Fruit fly (Drosophila melanogaster) whole organism, embryonic: ENCODE measurements around the gene CG43085.

ENCODE experiments used
- Atf-2 ChIP-seq: fragments of 200-800 bp; sonication (Bioruptor generic); optimal IDR thresholded peaks from 2 replicates; lab custom pipeline; 2016; ENCODE audit warnings: missing biosample characterization, missing genetic modification characterization
- CG10274 ChIP-seq: fragments of 200-800 bp; sonication (Bioruptor generic); optimal IDR thresholded peaks from 3 replicates; lab custom pipeline; 2017; ENCODE audit warnings: missing biosample characterization, mild to moderate bottlenecking, missing genetic modification characterization
- CG10366 ChIP-seq: fragments of 200-800 bp; sonication (Bioruptor generic); IDR thresholded peaks from 2 replicates; pipeline ENCODE4 v1.3.6; 2022; ENCODE audit warnings: missing biosample characterization, missing genetic modification characterization
- CG10959 ChIP-seq: fragments of 200-800 bp; sonication (Bioruptor generic); IDR thresholded peaks from 2 replicates; pipeline ENCODE4 v1.3.6; 2022; ENCODE audit warnings: missing biosample characterization, missing genetic modification characterization
- CG10979 ChIP-seq: fragments of 200-800 bp; sonication (Bioruptor generic); optimal IDR thresholded peaks from 2 replicates; lab custom pipeline; 2018; ENCODE audit warnings: missing biosample characterization, mild to moderate bottlenecking, missing genetic modification characterization, moderate library complexity
- CG12299 ChIP-seq: fragments of 200-800 bp; sonication (Bioruptor generic); optimal IDR thresholded peaks from 2 replicates; lab custom pipeline; 2018; ENCODE audit warnings: missing biosample characterization, mild to moderate bottlenecking, missing genetic modification characterization
- CG13123 ChIP-seq: fragments of 200-800 bp; sonication (Bioruptor generic); optimal IDR thresholded peaks from 2 replicates; lab custom pipeline; 2016; ENCODE audit warnings: missing biosample characterization, missing genetic modification characterization
- CG14014 ChIP-seq: fragments of 200-800 bp; sonication (Bioruptor generic); IDR thresholded peaks from 2 replicates; pipeline ENCODE4 v1.3.6; 2022; ENCODE audit warnings: missing biosample characterization, missing genetic modification characterization
- CG14965 ChIP-seq: fragments of 200-800 bp; sonication (Bioruptor generic); optimal IDR thresholded peaks from 2 replicates; lab custom pipeline; 2016; ENCODE audit warnings: missing biosample characterization, missing genetic modification characterization, borderline replicate concordance
- CG15073 ChIP-seq: fragments of 200-800 bp; sonication (Bioruptor generic); optimal IDR thresholded peaks from 2 replicates; lab custom pipeline; 2016; ENCODE audit warnings: missing biosample characterization, missing genetic modification characterization
- CG17361 ChIP-seq: fragments of 200-800 bp; sonication (Bioruptor generic); IDR thresholded peaks from 3 replicates; pipeline ENCODE4 v1.3.6; 2022; ENCODE audit warnings: missing biosample characterization, missing genetic modification characterization
- CG1792 ChIP-seq: fragments of 200-800 bp; sonication (Bioruptor generic); optimal IDR thresholded peaks from 2 replicates; lab custom pipeline; 2016; ENCODE audit warnings: missing biosample characterization, missing genetic modification characterization
- CG18764 ChIP-seq: fragments of 200-800 bp; sonication (Bioruptor generic); optimal IDR thresholded peaks from 3 replicates; lab custom pipeline; 2016; ENCODE audit warnings: missing biosample characterization, missing genetic modification characterization
- CG2199 ChIP-seq: fragments of 200-800 bp; sonication (Bioruptor generic); IDR thresholded peaks from 3 replicates; pipeline ENCODE4 v1.3.6; 2022; ENCODE audit warnings: missing biosample characterization, missing genetic modification characterization
- CG2202 ChIP-seq: fragments of 200-800 bp; sonication (Bioruptor generic); optimal IDR thresholded peaks from 2 replicates; lab custom pipeline; 2018; ENCODE audit warnings: missing biosample characterization, mild to moderate bottlenecking, missing genetic modification characterization
- CG30020 ChIP-seq: fragments of 200-800 bp; optimal IDR thresholded peaks from 2 replicates; lab custom pipeline; 2019; ENCODE audit warnings: missing biosample characterization, mild to moderate bottlenecking, missing genetic modification characterization, moderate library complexity
- CG32767 ChIP-seq: fragments of 200-800 bp; sonication (Bioruptor generic); IDR thresholded peaks from 2 replicates; pipeline ENCODE4 v1.3.6; 2022; ENCODE audit warnings: missing biosample characterization, missing genetic modification characterization
- CG3995 ChIP-seq: fragments of 200-800 bp; sonication (Bioruptor generic); optimal IDR thresholded peaks from 3 replicates; lab custom pipeline; 2016; ENCODE audit warnings: missing biosample characterization, missing genetic modification characterization
- CG42726 ChIP-seq: fragments of 200-800 bp; sonication (Bioruptor generic); IDR thresholded peaks from 2 replicates; pipeline ENCODE4 v1.3.6; 2022; ENCODE audit warnings: missing biosample characterization, missing genetic modification characterization; ENCODE audit not compliant: partially characterized antibody
- CG7271 ChIP-seq: fragments of 200-800 bp; sonication (Bioruptor generic); optimal IDR thresholded peaks from 2 replicates; lab custom pipeline; 2018; ENCODE audit warnings: missing biosample characterization, mild to moderate bottlenecking, missing genetic modification characterization, moderate library complexity
- CG8281 ChIP-seq: fragments of 200-800 bp; sonication (Bioruptor generic); optimal IDR thresholded peaks from 2 replicates; lab custom pipeline; 2018; ENCODE audit warnings: missing biosample characterization, mild to moderate bottlenecking, missing genetic modification characterization, moderate library complexity
- CG8765 ChIP-seq: fragments of 200-800 bp; sonication (Bioruptor generic); IDR thresholded peaks from 2 replicates; pipeline ENCODE4 v1.3.6; 2022; ENCODE audit warnings: missing biosample characterization, missing genetic modification characterization
- CG9215 ChIP-seq: fragments of 200-800 bp; sonication (Bioruptor generic); IDR thresholded peaks from 2 replicates; pipeline ENCODE4 v1.3.6; 2022; ENCODE audit warnings: missing biosample characterization, missing genetic modification characterization
- CG9437 ChIP-seq: fragments of 200-800 bp; sonication (Bioruptor generic); optimal IDR thresholded peaks from 2 replicates; lab custom pipeline; 2018; ENCODE audit warnings: missing biosample characterization, mild to moderate bottlenecking, missing genetic modification characterization
- CG9609 ChIP-seq: fragments of 200-800 bp; sonication (Bioruptor generic); optimal IDR thresholded peaks from 3 replicates; lab custom pipeline; 2016; ENCODE audit warnings: missing biosample characterization, missing genetic modification characterization
- Chrac-16 ChIP-seq: fragments of 200-800 bp; sonication (Bioruptor generic); optimal IDR thresholded peaks from 3 replicates; lab custom pipeline; 2016; ENCODE audit warnings: missing biosample characterization, missing genetic modification characterization
- Dip2 ChIP-seq: fragments of 200-800 bp; sonication (Bioruptor generic); IDR thresholded peaks from 2 replicates; pipeline ENCODE4 v1.3.6; 2022; ENCODE audit warnings: missing biosample characterization, missing genetic modification characterization
- Dll ChIP-seq: fragments of 200-800 bp; sonication (Bioruptor generic); IDR thresholded peaks from 4 replicates; pipeline ENCODE4 v1.3.6; 2022; ENCODE audit warnings: missing biosample characterization, missing genetic modification characterization; ENCODE audit not compliant: partially characterized antibody
- Eip74EF ChIP-seq, 2 experiments: fragments of 200-800 bp in 1 of 2; fragments of >200 bp in 1 of 2; sonication (Bioruptor generic) in 1 of 2; optimal IDR thresholded peaks; 2 replicates each; lab custom pipeline; 2017 to 2019; ENCODE audit warnings: missing biosample characterization in 2 of 2, missing genetic modification characterization in 2 of 2, mild to moderate bottlenecking in 1 of 2, moderate library complexity in 1 of 2
- HLH3B ChIP-seq: fragments of 200-800 bp; sonication (Bioruptor generic); IDR thresholded peaks from 2 replicates; pipeline ENCODE4 v1.3.6; 2022; ENCODE audit warnings: missing biosample characterization, missing genetic modification characterization
- HLH54F ChIP-seq: fragments of 200-800 bp; sonication (Bioruptor generic); optimal IDR thresholded peaks from 3 replicates; lab custom pipeline; 2016; ENCODE audit warnings: missing biosample characterization, missing genetic modification characterization
- Hmr ChIP-seq: fragments of 200-800 bp; sonication (Bioruptor generic); optimal IDR thresholded peaks from 3 replicates; lab custom pipeline; 2017; ENCODE audit warnings: mild to moderate bottlenecking, missing biosample characterization, missing genetic modification reagents, missing genetic modification characterization
- Hsf ChIP-seq: fragments of 200-800 bp; sonication (Bioruptor generic); optimal IDR thresholded peaks from 3 replicates; lab custom pipeline; 2016; ENCODE audit warnings: missing biosample characterization, missing genetic modification characterization
- Lim3 ChIP-seq: fragments of 200-800 bp; sonication (Bioruptor generic); IDR thresholded peaks from 2 replicates; pipeline ENCODE4 v1.3.6; 2022; ENCODE audit warnings: missing biosample characterization, missing genetic modification characterization
- MESR4 ChIP-seq: fragments of 200-800 bp; sonication (Bioruptor generic); optimal IDR thresholded peaks from 2 replicates; lab custom pipeline; 2018; ENCODE audit warnings: missing biosample characterization, mild to moderate bottlenecking, missing genetic modification characterization, moderate library complexity
- Nf-YC ChIP-seq: fragments of 200-800 bp; optimal IDR thresholded peaks from 3 replicates; lab custom pipeline; 2019; ENCODE audit warnings: missing biosample characterization, mild to moderate bottlenecking, missing genetic modification characterization, moderate library complexity
- Side ChIP-seq: fragments of 200-800 bp; sonication (Bioruptor generic); optimal IDR thresholded peaks from 2 replicates; lab custom pipeline; 2016; ENCODE audit warnings: missing biosample characterization, missing genetic modification characterization
- Xrp1 ChIP-seq: fragments of 200-800 bp; sonication (Bioruptor generic); IDR thresholded peaks from 2 replicates; pipeline ENCODE4 v1.3.6; 2022; ENCODE audit warnings: missing biosample characterization, missing genetic modification characterization
- al ChIP-seq: fragments of 200-800 bp; sonication (Bioruptor generic); IDR thresholded peaks from 2 replicates; pipeline ENCODE4 v1.3.6; 2022; ENCODE audit warnings: missing biosample characterization, missing genetic modification characterization
- cad ChIP-seq: fragments of >200 bp; optimal IDR thresholded peaks from 2 replicates; lab custom pipeline; 2017; ENCODE audit warnings: missing biosample characterization, missing genetic modification characterization
- crc ChIP-seq: fragments of 200-800 bp; sonication (Bioruptor generic); optimal IDR thresholded peaks from 2 replicates; lab custom pipeline; 2016; ENCODE audit warnings: missing biosample characterization, missing genetic modification characterization
- crol ChIP-seq: fragments of 200-800 bp; sonication (Bioruptor generic); IDR thresholded peaks from 2 replicates; pipeline ENCODE4 v1.3.6; 2022; ENCODE audit warnings: missing biosample characterization, missing genetic modification characterization
- dan ChIP-seq: fragments of 200-800 bp; sonication (Bioruptor generic); IDR thresholded peaks from 2 replicates; pipeline ENCODE4 v1.3.6; 2022; ENCODE audit warnings: missing biosample characterization, missing genetic modification characterization
- eyg ChIP-seq: fragments of 200-800 bp; sonication (Bioruptor generic); optimal IDR thresholded peaks from 3 replicates; lab custom pipeline; 2016; ENCODE audit warnings: missing biosample characterization, missing genetic modification characterization
- fd102C ChIP-seq: fragments of 200-800 bp; sonication (Bioruptor generic); optimal IDR thresholded peaks from 2 replicates; lab custom pipeline; 2018; ENCODE audit warnings: missing biosample characterization, mild to moderate bottlenecking, missing genetic modification characterization, moderate library complexity
- jumu ChIP-seq: fragments of 200-800 bp; sonication (Bioruptor generic); optimal IDR thresholded peaks from 3 replicates; lab custom pipeline; 2016; ENCODE audit warnings: missing biosample characterization, missing genetic modification characterization
- kah ChIP-seq: fragments of 200-800 bp; sonication (Bioruptor generic); optimal IDR thresholded peaks from 2 replicates; lab custom pipeline; 2018; ENCODE audit warnings: missing biosample characterization, mild to moderate bottlenecking, missing genetic modification characterization
- pzg ChIP-seq: fragments of 200-800 bp; sonication (Bioruptor generic); optimal IDR thresholded peaks from 3 replicates; lab custom pipeline; 2018; ENCODE audit warnings: missing biosample characterization, mild to moderate bottlenecking, missing genetic modification characterization, moderate library complexity
- sens ChIP-seq: fragments of 200-800 bp; sonication (Bioruptor generic); peaks from one replicate; lab custom pipeline; 2016; ENCODE audit warnings: missing biosample characterization, missing genetic modification characterization
- slou ChIP-seq: fragments of 200-800 bp; sonication (Bioruptor generic); optimal IDR thresholded peaks from 3 replicates; lab custom pipeline; 2016; ENCODE audit warnings: missing biosample characterization, missing genetic modification characterization
- tup ChIP-seq: fragments of 200-800 bp; sonication (Bioruptor generic); optimal IDR thresholded peaks from 2 replicates; lab custom pipeline; 2016; ENCODE audit warnings: missing biosample characterization, mild to moderate bottlenecking, missing genetic modification characterization, moderate library complexity
- z ChIP-seq: fragments of 200-800 bp; sonication (Bioruptor generic); IDR thresholded peaks from 3 replicates; pipeline ENCODE4 v1.3.6; 2022; ENCODE audit warnings: missing biosample characterization, missing genetic modification characterization
- zen ChIP-seq: fragments of 200-800 bp; sonication (Bioruptor generic); optimal IDR thresholded peaks from 3 replicates; lab custom pipeline; 2018; ENCODE audit warnings: missing biosample characterization, mild to moderate bottlenecking, missing genetic modification characterization, moderate library complexity

CG43085 gene

dm6 chr3L:17613972-17614384, 32.6 kb downstream of the CG43085 start (continued):
- TF ChIP-seq crol (no peak), CG8281 (tag; lab: Kevin White, UChicago) (no peak), al (GFP tag; lab: Robert Waterston, UW) (no peak), HLH3B (GFP tag; lab: Robert Waterston, UW) (no peak), pzg (GFP tag; lab: Kevin White, UChicago) (no peak), Xrp1 (GFP tag; lab: Robert Waterston, UW) (no peak), Dip2 (GFP tag; lab: Robert Waterston, UW) (no peak), Dll (peak; percentile 47; the same call in 3 of the 4 replicates), CG32767 (GFP tag; lab: Robert Waterston, UW) (no peak), CG15073 (GFP tag; lab: Kevin White, UChicago) (no peak), CG10959 (no peak), CG9215 (GFP tag; lab: Robert Waterston, UW) (no peak), Hmr (GFP tag; lab: Kevin White, UChicago) (no peak), CG10274 (GFP tag; lab: Kevin White, UChicago) (no peak), CG7271 (tag; lab: Kevin White, UChicago) (no peak), CG3995 (no peak), Chrac-16 (no peak), CG14965 (no peak), slou (no peak), CG17361 (GFP tag; lab: Robert Waterston, UW) (no peak), CG2199 (GFP tag; lab: Robert Waterston, UW) (no peak), Hsf (GFP tag; lab: Kevin White, UChicago) (no peak), CG14014 (no peak), CG1792 (GFP tag; lab: Kevin White, UChicago) (no peak), Eip74EF (GFP tag; optimal IDR thresholded peaks at IDR 0.05; lab: Kevin White, UChicago) (peak in 1 of 2 experiments; percentile 79), CG12299 (tag; lab: Kevin White, UChicago) (no peak), CG30020 (tag; lab: Kevin White, UChicago) (no peak), CG10366 (GFP tag; lab: Robert Waterston, UW) (no peak), CG9609 (GFP tag; lab: Kevin White, UChicago) (no peak), fd102C (GFP tag; lab: Kevin White, UChicago) (no peak), CG8765 (no peak), Nf-YC (tag; lab: Kevin White, UChicago) (peak; percentile 41), crc (no peak), MESR4 (GFP tag; lab: Kevin White, UChicago) (no peak), Atf-2 (GFP tag; lab: Kevin White, UChicago) (no peak), CG2202 (tag; lab: Kevin White, UChicago) (no peak), kah (GFP tag; lab: Kevin White, UChicago) (no peak), zen (tag; lab: Kevin White, UChicago) (no peak), tup (GFP tag; lab: Kevin White, UChicago) (no peak), jumu (no peak), CG18764 (GFP tag; lab: Kevin White, UChicago) (no peak), CG13123 (no peak), eyg (GFP tag; lab: Kevin White, UChicago) (no peak), z (GFP tag; lab: Robert Waterston, UW) (peak; percentile 97), Lim3 (no peak), HLH54F (GFP tag; lab: Kevin White, UChicago) (no peak), CG42726 (GFP tag; lab: Robert Waterston, UW) (peak; percentile 13; the same call in 1 of the 2 replicates), sens (GFP tag; lab: Kevin White, UChicago) (no peak), CG10979 (tag; lab: Kevin White, UChicago) (no peak), dan (no peak), Side (GFP tag; lab: Kevin White, UChicago) (no peak), cad (GFP tag; lab: Kevin White, UChicago) (no peak), CG9437 (GFP tag; lab: Kevin White, UChicago) (no peak)
